Fruit fly (Drosophila melanogaster) whole organism, wandering third instar larva: ENCODE data around the gene Sh.

Experiments
- N ChIP-seq: fragments of >200 bp; optimal IDR thresholded peaks from 2 replicates; lab custom pipeline; 2018; ENCODE audit warnings: missing biosample characterization, missing external identifiers, missing genetic modification characterization
- lola ChIP-seq: fragments of >200 bp; optimal IDR thresholded peaks from 2 replicates; lab custom pipeline; 2017; ENCODE audit warnings: missing biosample characterization, missing genetic modification characterization

DNA sequence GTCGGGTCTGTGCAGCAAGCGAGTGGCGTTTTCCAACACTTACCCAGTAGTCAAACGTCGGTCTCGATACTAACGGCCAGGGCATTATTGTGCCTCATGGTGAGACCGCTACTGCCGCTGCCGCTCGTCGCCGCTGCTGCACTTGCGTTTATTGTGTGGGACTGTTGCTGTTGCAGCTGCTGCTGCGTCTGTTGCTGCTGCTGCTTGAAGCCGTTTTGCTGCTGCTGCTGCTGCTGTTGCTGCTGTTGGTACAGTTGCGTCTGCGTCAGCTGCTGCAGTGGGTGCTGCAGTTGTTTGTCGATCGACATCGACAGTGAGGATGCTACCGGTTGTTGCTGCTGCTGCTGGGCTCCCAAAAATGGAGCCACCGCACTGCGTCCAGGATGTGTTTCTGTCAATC lies 122.4 kb downstream of the Sh start:
- TF ChIP-seq lola (GFP tag; lab: Kevin White, UChicago) (no peak), N (no peak)
